Fruit fly (Drosophila melanogaster) whole organism, pupa: ENCODE data around the gene CG11122.

ENCODE experiments used
- CG10348 ChIP-seq: fragments of 200-800 bp; sonication (Bioruptor generic); IDR thresholded peaks from 2 replicates; pipeline ENCODE4 v1.3.6; 2022; ENCODE audit warnings: missing biosample characterization, missing genetic modification characterization
- CG12605 ChIP-seq: fragments of 200-800 bp; sonication (Bioruptor generic); IDR thresholded peaks from 2 replicates; pipeline ENCODE4 v1.3.6; 2022; ENCODE audit warnings: missing biosample characterization, missing genetic modification characterization
- CG13204 ChIP-seq: fragments of 200-800 bp; sonication (Bioruptor generic); optimal IDR thresholded peaks from 2 replicates; lab custom pipeline; 2018; ENCODE audit warnings: missing biosample characterization, mild to moderate bottlenecking, missing genetic modification characterization, moderate library complexity
- CG14655 ChIP-seq: fragments of 200-800 bp; sonication (Bioruptor generic); optimal IDR thresholded peaks from 3 replicates; lab custom pipeline; 2017; ENCODE audit warnings: mild to moderate bottlenecking, missing biosample characterization, missing genetic modification reagents, missing genetic modification characterization
- CG15710 ChIP-seq: fragments of 200-800 bp; sonication (Bioruptor generic); optimal IDR thresholded peaks from 2 replicates; lab custom pipeline; 2018; ENCODE audit warnings: missing biosample characterization, mild to moderate bottlenecking, missing genetic modification characterization, moderate library complexity
- CG17806 ChIP-seq: fragments of 200-800 bp; sonication (Bioruptor generic); optimal IDR thresholded peaks from 2 replicates; lab custom pipeline; 2018; ENCODE audit warnings: missing biosample characterization, mild to moderate bottlenecking, missing genetic modification characterization, moderate library complexity
- CG32121 ChIP-seq: fragments of 200-800 bp; sonication (Bioruptor generic); IDR thresholded peaks from 2 replicates; pipeline ENCODE4 v1.3.6; 2022; ENCODE audit warnings: missing biosample characterization, missing genetic modification characterization
- CG34367 ChIP-seq: fragments of 200-800 bp; sonication (Bioruptor generic); optimal IDR thresholded peaks from 2 replicates; lab custom pipeline; 2018; ENCODE audit warnings: missing biosample characterization, mild to moderate bottlenecking, missing genetic modification characterization
- CG4496 ChIP-seq: fragments of 200-800 bp; sonication (Bioruptor generic); IDR thresholded peaks from 3 replicates; pipeline ENCODE4 v1.3.6; 2022; ENCODE audit warnings: missing biosample characterization, missing genetic modification characterization
- CG8159 ChIP-seq: fragments of 200-800 bp; sonication (Bioruptor generic); optimal IDR thresholded peaks from 3 replicates; lab custom pipeline; 2018; ENCODE audit warnings: missing biosample characterization, mild to moderate bottlenecking, missing genetic modification characterization, moderate library complexity
- CG8301 ChIP-seq: fragments of 200-800 bp; sonication (Bioruptor generic); optimal IDR thresholded peaks from 2 replicates; lab custom pipeline; 2018; ENCODE audit warnings: missing biosample characterization, mild to moderate bottlenecking, missing genetic modification characterization
- CG9948 ChIP-seq: fragments of 200-800 bp; sonication (Bioruptor generic); optimal IDR thresholded peaks from 2 replicates; lab custom pipeline; 2018; ENCODE audit warnings: missing biosample characterization, mild to moderate bottlenecking, missing genetic modification characterization, moderate library complexity
- D1 ChIP-seq: fragments of 200-800 bp; sonication (Bioruptor generic); optimal IDR thresholded peaks from 2 replicates; lab custom pipeline; 2018; ENCODE audit warnings: missing biosample characterization, mild to moderate bottlenecking, missing genetic modification characterization, moderate library complexity
- EcR ChIP-seq: fragments of 200-800 bp; sonication (Bioruptor generic); optimal IDR thresholded peaks from 3 replicates; lab custom pipeline; 2019; ENCODE audit warnings: missing biosample characterization, missing genetic modification characterization, mild to moderate bottlenecking, moderate library complexity, missing genetic modification reagents
- Ets98B ChIP-seq: fragments of 200-800 bp; sonication (Bioruptor generic); IDR thresholded peaks from 2 replicates; pipeline ENCODE4 v1.3.6; 2022; ENCODE audit warnings: missing biosample characterization, missing genetic modification characterization
- Pif1A ChIP-seq: fragments of 200-800 bp; sonication (Bioruptor generic); optimal IDR thresholded peaks from 3 replicates; lab custom pipeline; 2016; ENCODE audit warnings: missing biosample characterization, missing genetic modification characterization
- Pif1B ChIP-seq: fragments of 200-800 bp; sonication (Bioruptor generic); optimal IDR thresholded peaks from 3 replicates; lab custom pipeline; 2016; ENCODE audit warnings: missing biosample characterization, missing genetic modification characterization
- Snoo ChIP-seq: fragments of 200-800 bp; sonication (Bioruptor generic); optimal IDR thresholded peaks from 3 replicates; lab custom pipeline; 2017; ENCODE audit warnings: missing biosample characterization, mild to moderate bottlenecking, missing genetic modification characterization, inconsistent platforms
- fd96Ca ChIP-seq: fragments of 200-800 bp; sonication (Bioruptor generic); IDR thresholded peaks from 3 replicates; pipeline ENCODE4 v1.3.6; 2022; ENCODE audit warnings: missing biosample characterization, missing genetic modification characterization
- gl ChIP-seq: fragments of 200-800 bp; sonication (Bioruptor generic); optimal IDR thresholded peaks from 2 replicates; lab custom pipeline; 2018; ENCODE audit warnings: missing biosample characterization, mild to moderate bottlenecking, missing genetic modification characterization
- rn ChIP-seq: fragments of 200-800 bp; sonication (Bioruptor generic); IDR thresholded peaks from 2 replicates; pipeline ENCODE4 v1.3.6; 2022; ENCODE audit warnings: missing biosample characterization, missing genetic modification characterization

The CG11122 gene

DNA sequence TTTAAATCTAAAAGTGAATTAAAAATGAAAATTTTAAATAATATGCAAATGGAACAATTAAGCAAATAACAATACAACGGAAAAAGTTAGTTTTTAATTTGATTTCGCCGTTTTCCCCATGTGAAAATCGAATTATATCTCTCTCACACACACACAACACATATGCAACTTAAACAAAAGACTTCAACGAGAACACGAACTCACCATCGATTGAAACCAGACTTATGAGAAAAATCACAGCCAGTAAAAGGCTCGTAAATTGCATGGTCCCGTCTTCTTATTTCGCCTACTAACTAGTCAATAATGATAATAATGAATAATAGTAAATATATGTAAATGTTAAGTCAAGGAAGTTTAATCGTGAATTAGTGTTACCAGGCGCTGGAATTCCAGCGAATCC lies 28.9 kb upstream of the CG11122 start:
- TF ChIP-seq fd96Ca (GFP tag; lab: Robert Waterston, UW) (no peak), EcR (GFP tag; lab: Kevin White, UChicago) (peak; percentile 16)

DNA sequence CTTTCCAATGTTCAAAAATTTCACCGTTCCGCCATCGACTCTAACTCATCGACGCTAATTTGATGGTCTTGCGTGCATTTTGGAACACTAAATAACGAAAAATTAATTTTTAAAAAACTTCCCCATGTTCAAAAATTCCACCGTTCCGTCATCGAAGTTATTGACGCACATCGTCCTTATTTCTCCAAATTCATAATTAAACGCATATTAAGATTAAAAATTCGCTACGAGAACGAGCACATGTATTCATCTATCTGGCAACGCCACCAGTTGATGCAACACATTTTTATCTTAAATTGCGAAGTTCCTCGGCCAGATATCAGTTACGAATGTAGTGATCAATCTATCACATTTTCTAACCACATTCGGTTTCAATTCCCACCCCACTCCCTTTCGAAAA lies 24.7 kb upstream of the CG11122 start, which contains the start of gene Lint-1:
Gene Lint-1, plus strand, starts transcription at position 123 of the 400 bp plus-strand sequence.
- TF ChIP-seq CG4496 (GFP tag; lab: Robert Waterston, UW) (peak; percentile 52; the same call in 1 of the 3 replicates), CG10348 (no peak), CG32121 (GFP tag; lab: Robert Waterston, UW) (0 out of 2 replicates have a peak, but pooled peaks have one; percentile 33), Ets98B (no peak), CG34367 (no peak), Snoo (no peak), rn (GFP tag; lab: Robert Waterston, UW) (no peak), CG17806 (tag; lab: Kevin White, UChicago) (no peak), CG8159 (peak; percentile 4), Pif1A (no peak), fd96Ca (GFP tag; lab: Robert Waterston, UW) (0 out of 3 replicates have a peak, but pooled peaks have one; percentile 37), CG13204 (no peak), CG14655 (GFP tag; lab: Kevin White, UChicago) (no peak), EcR (GFP tag; lab: Kevin White, UChicago) (no peak), CG15710 (tag; lab: Kevin White, UChicago) (no peak), D1 (tag; lab: Kevin White, UChicago) (no peak), Pif1B (GFP tag; lab: Kevin White, UChicago) (no peak), CG8301 (tag; lab: Kevin White, UChicago) (no peak)

DNA sequence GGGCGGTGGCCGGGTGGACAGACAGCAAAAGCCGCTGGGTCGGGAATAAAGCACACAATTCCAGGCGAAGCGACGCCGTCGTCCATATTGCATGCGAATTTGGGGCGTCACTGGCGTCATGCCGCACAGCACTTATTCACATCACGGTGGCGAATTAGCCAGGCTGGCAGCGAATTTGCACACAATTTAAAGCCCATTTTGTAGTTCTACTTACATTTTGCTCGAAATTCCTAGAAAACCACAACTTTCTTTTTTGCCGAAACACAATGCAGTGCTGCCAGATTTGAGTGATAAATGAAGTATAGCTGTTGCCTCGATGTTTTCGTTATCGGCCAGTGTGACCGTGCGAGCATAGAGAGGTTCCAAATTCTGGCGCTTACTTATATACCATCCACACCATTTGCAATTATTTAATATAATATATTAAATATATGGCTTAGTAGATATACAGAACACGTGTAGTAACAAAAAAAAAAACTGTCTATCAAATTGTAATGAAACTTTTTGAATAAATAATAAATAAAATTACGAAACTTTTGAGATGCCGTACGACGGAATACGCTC lies 23.8 kb upstream of the CG11122 start, which contains the start of gene Ran:
Gene Ran, minus strand, starts transcription at position 445 of the 564 bp plus-strand sequence.
- TF ChIP-seq CG13204 (no peak), Ets98B (no peak), gl (no peak), CG17806 (tag; lab: Kevin White, UChicago) (no peak), CG10348 (no peak), CG8159 (no peak), EcR (GFP tag; lab: Kevin White, UChicago) (no peak), Pif1B (GFP tag; lab: Kevin White, UChicago) (no peak), Pif1A (no peak), CG4496 (GFP tag; lab: Robert Waterston, UW) (no peak), rn (GFP tag; lab: Robert Waterston, UW) (no peak), CG8301 (tag; lab: Kevin White, UChicago) (no peak), CG15710 (tag; lab: Kevin White, UChicago) (no peak), CG14655 (GFP tag; lab: Kevin White, UChicago) (no peak), D1 (tag; lab: Kevin White, UChicago) (no peak)

DNA sequence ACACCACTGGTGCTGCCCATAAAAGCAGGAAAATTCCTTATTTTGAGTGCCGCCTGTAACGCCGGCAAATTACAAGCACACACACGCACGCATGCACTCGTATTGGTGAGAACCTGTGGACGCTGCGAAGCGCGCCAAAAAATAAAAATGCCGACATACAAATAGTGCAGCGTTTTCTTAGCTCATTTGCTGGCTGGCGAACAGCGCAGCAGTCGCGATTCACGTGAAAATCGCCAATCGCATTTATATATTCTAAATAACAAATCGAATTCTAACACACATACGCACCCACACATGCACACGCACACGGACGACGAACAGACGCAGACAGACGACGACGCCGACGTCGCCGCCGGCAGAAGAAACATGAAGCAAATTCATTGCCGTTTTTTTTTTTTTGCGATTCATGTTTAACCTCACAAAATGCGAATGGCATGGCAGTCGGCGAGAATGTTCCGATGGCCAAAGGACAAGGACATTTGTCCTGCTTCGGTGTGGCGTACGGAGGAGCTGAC lies 23.1 kb upstream of the CG11122 start:
- no peak for TF ChIP-seq Snoo
- no peak for TF ChIP-seq CG17806 (tag; lab: Kevin White, UChicago)
- TF ChIP-seq Pif1B (GFP tag; lab: Kevin White, UChicago): no peak
- peak; percentile 7 for TF ChIP-seq CG8159
- TF ChIP-seq Ets98B: peak; percentile 4; the same call in 1 of the 2 replicates
- TF ChIP-seq CG12605 (GFP tag; lab: Robert Waterston, UW): peak; percentile 34; the same call in 1 of the 2 replicates

DNA sequence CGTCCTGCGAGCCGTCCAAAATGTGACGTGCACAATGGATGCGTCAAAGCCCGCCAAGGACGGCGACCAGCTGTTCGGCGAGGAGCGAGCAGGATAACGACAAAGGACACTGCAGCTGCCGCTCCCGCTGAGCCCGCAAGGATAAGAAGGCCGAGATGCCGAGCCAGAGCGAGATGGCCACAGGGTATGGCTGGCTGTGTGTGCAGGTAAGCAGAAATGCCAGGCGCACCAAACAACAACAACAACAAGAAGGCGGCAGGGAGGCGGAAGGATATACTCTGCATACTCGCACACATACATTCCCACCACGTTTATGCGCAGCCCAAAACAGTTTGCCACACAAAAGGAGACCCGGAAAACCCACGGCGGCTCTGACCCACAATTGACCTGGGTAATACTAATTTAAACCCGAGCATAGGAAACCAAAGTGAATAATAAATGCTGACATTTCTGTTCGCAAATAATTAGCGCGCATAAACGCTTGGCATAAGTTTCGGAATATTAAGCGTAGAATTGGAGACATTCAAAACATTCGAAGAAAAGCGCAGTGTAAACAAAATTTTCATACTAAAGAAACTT lies 22.2 kb upstream of the CG11122 start:
- TF ChIP-seq Pif1A: peak; percentile 39
- TF ChIP-seq CG9948 (tag; lab: Kevin White, UChicago): peak; percentile 0
- peak; percentile 68 for TF ChIP-seq fd96Ca (GFP tag; lab: Robert Waterston, UW)
- no peak for TF ChIP-seq D1 (tag; lab: Kevin White, UChicago)
- TF ChIP-seq Snoo: peak; percentile 15
- peak; percentile 45 for TF ChIP-seq CG8159
- peak; percentile 20 for TF ChIP-seq CG8301 (tag; lab: Kevin White, UChicago)
- TF ChIP-seq Ets98B: peak; percentile 35
- TF ChIP-seq CG4496 (GFP tag; lab: Robert Waterston, UW): 0 out of 3 replicates have a peak, but pooled peaks have one; percentile 38
- TF ChIP-seq CG34367: peak; percentile 17
- peak; percentile 30 for TF ChIP-seq Pif1B (GFP tag; lab: Kevin White, UChicago)
- TF ChIP-seq EcR (GFP tag; lab: Kevin White, UChicago): no peak
- TF ChIP-seq gl: no peak
- peak; percentile 51 for TF ChIP-seq CG15710 (tag; lab: Kevin White, UChicago)
- peak; percentile 29 for TF ChIP-seq CG17806 (tag; lab: Kevin White, UChicago)

DNA sequence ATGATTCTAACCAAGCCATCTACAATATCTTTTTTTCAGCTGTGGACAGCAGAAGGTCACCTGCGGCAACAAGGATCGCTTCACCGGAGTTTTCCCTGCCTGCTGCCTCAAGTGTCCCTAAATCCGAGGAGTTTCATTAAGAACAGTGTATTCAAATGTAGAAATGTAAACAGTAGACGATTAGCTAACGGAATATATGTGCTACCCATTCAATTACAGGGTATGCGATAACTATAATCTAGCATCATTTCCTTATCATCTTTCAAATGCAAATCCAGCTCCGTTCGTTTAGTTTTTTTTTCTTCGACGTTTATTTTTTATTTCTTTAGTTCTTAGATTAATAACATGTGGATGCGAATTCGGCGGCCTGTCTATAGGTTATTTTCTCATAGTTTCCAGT lies 20.0 kb upstream of the CG11122 start:
- TF ChIP-seq Pif1A: no peak
- no peak for TF ChIP-seq fd96Ca (GFP tag; lab: Robert Waterston, UW)
- TF ChIP-seq CG13204: no peak
- no peak for TF ChIP-seq CG17806 (tag; lab: Kevin White, UChicago)
- TF ChIP-seq CG14655 (GFP tag; lab: Kevin White, UChicago): no peak
- no peak for TF ChIP-seq CG32121 (GFP tag; lab: Robert Waterston, UW)
- TF ChIP-seq Ets98B: no peak
- no peak for TF ChIP-seq Snoo
- TF ChIP-seq CG8159: no peak
- no peak for TF ChIP-seq CG4496 (GFP tag; lab: Robert Waterston, UW)
- no peak for TF ChIP-seq CG34367
- TF ChIP-seq CG9948 (tag; lab: Kevin White, UChicago): no peak
- TF ChIP-seq CG8301 (tag; lab: Kevin White, UChicago): no peak
- no peak for TF ChIP-seq CG12605 (GFP tag; lab: Robert Waterston, UW)
- TF ChIP-seq gl: no peak
- TF ChIP-seq D1 (tag; lab: Kevin White, UChicago): no peak
